Worm (Caenorhabditis elegans) whole organism, L4/young adult: ENCODE results near the gene F53A2.3.
"Not testable (repeated sequence)": the region's sequence is repeated elsewhere in the genome, so short reads cannot be mapped to it uniquely, and the experiment has no call there.

ENCODE experiments used
- W03F9.2 ChIP-seq: fragments of 150-350 bp; optimal IDR thresholded peaks from 2 replicates; lab custom pipeline; 2014; ENCODE audit warnings: missing biosample characterization, missing genetic modification characterization
- dao-5 ChIP-seq: sonication (generic microtip); optimal IDR thresholded peaks from 2 replicates; lab custom pipeline; 2016; ENCODE audit warnings: missing genotype, missing genetic modification characterization, moderate library complexity, missing compliant biosample characterization
- him-1 ChIP-seq: sonication (generic microtip); optimal IDR thresholded peaks from 2 replicates; lab custom pipeline; 2016; ENCODE audit warnings: missing genotype, missing genetic modification reagents, missing genetic modification characterization, missing compliant biosample characterization

Gene F53A2.3

DNA sequence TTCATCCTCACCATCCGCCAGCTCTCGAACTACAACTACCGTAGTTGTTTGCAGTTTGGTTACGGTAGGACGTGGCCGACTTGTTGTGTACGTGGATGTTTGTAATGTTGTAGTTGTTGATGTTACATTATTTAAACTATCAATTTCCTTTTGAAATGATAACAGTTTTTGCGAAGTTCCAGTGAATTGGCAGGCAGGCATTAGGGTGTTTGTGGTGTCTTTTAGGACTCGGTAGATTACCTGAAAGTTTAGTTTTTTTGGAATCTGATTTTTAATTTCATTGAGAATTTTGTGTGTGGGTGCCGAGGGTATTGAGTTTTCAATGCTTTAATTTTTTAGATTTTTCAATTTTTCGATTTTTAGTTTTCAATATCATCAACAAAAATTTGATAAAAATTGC is 17.0 kb downstream of the F53A2.3 start, which contains the start of gene F53A2.11:
Gene F53A2.11 (minus strand): TSS at position 101 of the 400 bp plus-strand sequence.
- TF ChIP-seq him-1 (tag; lab: Kevin White, UChicago) (no peak), W03F9.2 (tag; lab: Kevin White, UChicago) (no peak), dao-5 (no peak)

DNA sequence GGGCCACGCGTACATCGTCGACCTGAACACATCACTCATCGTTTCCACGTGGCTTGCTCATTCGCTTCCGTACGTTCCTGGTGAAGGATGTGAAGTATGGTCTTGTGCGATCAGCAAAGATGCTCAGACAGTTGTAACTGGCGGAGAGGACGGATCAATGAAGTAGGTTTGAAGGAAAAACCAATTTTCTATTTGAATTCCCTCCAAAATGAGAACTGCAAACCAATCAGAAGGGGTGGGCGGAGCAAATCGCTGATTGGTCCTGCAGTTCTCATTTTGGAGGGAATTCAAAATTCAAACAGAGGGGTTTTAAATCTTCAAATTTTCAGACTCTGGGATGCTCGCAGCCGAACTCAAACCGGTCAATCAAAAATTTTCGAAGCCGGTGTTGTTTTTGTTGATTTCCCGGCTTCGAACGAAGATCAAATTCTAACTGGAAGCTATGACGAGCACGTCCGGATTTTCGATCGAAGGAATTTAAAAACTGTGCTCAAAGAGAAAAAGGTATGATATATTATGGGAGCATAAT is 22.1 kb downstream of the F53A2.3 start:
- no peak for TF ChIP-seq him-1 (tag; lab: Kevin White, UChicago)
- TF ChIP-seq dao-5: no peak
- no peak for TF ChIP-seq W03F9.2 (tag; lab: Kevin White, UChicago)

- no peak for TF ChIP-seq dao-5
- no peak for TF ChIP-seq him-1 (tag; lab: Kevin White, UChicago)
- TF ChIP-seq W03F9.2 (tag; lab: Kevin White, UChicago): no peak
These were observed 22.6 kb downstream of the F53A2.3 start for ce11 chrIII:13316935-13317334.

DNA sequence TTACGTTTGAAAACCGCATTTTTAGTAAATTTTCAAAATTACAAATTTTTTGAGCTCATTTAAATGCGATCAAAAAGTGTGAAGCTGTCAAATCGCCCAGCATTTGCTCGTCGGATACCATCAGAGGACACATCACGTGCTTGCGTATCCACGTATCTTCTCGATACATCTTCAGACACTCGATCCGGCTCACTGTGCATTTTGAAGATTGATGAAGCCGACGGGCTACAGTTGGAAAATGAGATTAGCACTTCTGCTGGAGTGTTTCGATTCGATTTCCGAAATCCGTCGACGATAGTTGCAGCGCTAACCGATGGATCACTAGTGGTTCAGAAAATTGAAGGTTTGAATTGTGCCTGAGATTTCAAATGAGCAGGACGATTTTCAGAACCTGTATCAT is 24.5 kb downstream of the F53A2.3 start, which contains the start of gene dph-7:
Gene dph-7 (plus strand): TSS at position 53 of the 400 bp plus-strand sequence.
- no peak for TF ChIP-seq W03F9.2 (tag; lab: Kevin White, UChicago)
- TF ChIP-seq him-1 (tag; lab: Kevin White, UChicago): no peak
- TF ChIP-seq dao-5: no peak

DNA sequence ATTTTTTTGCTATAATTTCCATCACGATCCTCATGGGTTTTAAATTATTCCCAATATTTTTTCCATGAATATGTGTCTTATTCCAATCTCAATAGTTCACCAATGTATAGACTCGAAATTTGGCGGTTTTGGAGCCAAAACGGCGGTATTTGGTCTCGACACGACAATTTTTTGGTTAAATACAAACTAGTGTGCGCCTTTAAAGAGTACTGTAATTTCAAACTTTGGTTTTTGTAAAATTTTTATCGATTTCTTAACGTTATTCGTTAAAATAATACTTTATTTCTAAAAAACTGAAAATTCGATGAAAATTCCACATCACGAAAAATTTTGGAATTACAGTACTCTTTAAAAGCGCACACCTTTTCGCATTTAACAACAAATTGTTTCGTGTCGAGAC is 24.9 kb downstream of the F53A2.3 start:
- TF ChIP-seq W03F9.2 (tag; lab: Kevin White, UChicago): no peak

- TF ChIP-seq dao-5 (no peak), him-1 (tag; lab: Kevin White, UChicago) (no peak), W03F9.2 (tag; lab: Kevin White, UChicago) (no peak)
These were observed 25.8 kb downstream of the F53A2.3 start, which contains the start of gene Y43F4B.10 for ce11 chrIII:13313788-13314187. Gene Y43F4B.10 (plus strand): TSS chrIII:13314068.

DNA sequence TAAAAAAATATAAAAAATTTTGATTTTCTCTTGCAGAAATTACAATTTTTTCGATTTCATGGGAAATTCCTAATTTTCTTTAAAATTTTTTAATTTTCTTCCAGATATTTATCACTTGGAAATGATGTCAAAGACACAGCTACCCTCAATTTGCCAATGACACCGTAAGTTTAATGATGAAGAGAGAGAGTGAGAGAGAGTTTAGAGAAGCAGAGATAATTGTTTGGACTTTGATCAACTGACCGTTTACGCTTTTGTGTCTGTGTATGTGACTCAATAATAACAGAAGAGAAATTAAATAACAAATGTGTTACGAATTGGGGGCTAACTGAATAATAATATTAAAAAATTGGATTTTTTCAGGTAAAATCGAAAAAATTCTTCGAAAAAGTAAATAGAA is 29.0 kb downstream of the F53A2.3 start:
- no peak for TF ChIP-seq him-1 (tag; lab: Kevin White, UChicago)
- no peak for TF ChIP-seq W03F9.2 (tag; lab: Kevin White, UChicago)
- no peak for TF ChIP-seq dao-5

ce11 chrIII:13307107-13307506 is 32.5 kb downstream of the F53A2.3 start, which contains the start of the genes klp-19 and slc-36.1:
Gene klp-19 (minus strand): TSS chrIII:13307259.
Gene slc-36.1 (plus strand): TSS chrIII:13307502.
- no peak for TF ChIP-seq him-1 (tag; lab: Kevin White, UChicago)
- TF ChIP-seq W03F9.2 (tag; lab: Kevin White, UChicago): peak; percentile 52

- no peak for TF ChIP-seq W03F9.2 (tag; lab: Kevin White, UChicago)
- no peak for TF ChIP-seq dao-5
- no peak for TF ChIP-seq him-1 (tag; lab: Kevin White, UChicago)
These were observed 34.0 kb downstream of the F53A2.3 start for ce11 chrIII:13305537-13305936.

- no peak for TF ChIP-seq him-1 (tag; lab: Kevin White, UChicago)
- TF ChIP-seq W03F9.2 (tag; lab: Kevin White, UChicago): no peak
- TF ChIP-seq dao-5: no peak
These were observed 37.0 kb downstream of the F53A2.3 start for ce11 chrIII:13302578-13302977.

DNA sequence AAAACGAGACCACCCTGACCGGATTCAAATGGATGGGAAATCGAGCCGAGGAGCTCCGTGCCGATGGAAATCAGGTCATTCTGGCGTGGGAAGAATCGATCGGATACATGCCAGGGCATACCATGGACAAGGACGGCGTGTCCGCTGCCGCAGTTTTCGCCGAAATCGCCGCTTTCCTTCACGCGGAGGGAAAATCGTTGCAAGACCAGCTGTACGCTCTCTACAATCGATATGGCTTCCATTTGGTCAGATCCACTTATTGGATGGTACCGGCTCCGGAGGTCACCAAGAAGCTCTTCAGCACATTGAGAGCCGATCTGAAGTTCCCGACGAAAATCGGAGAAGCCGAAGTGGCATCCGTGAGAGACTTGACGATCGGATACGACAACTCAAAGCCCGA is 37.6 kb downstream of the F53A2.3 start:
- TF ChIP-seq W03F9.2 (tag; lab: Kevin White, UChicago): no peak
- TF ChIP-seq dao-5: no peak
- TF ChIP-seq him-1 (tag; lab: Kevin White, UChicago): no peak

ce11 chrIII:13298722-13299431 is 40.7 kb downstream of the F53A2.3 start, which contains the start of gene pgm-2:
Gene pgm-2 (plus strand): TSS chrIII:13299378.
- TF ChIP-seq dao-5 (no peak), him-1 (tag; lab: Kevin White, UChicago) (no peak), W03F9.2 (tag; lab: Kevin White, UChicago) (no peak)

- TF ChIP-seq W03F9.2 (tag; lab: Kevin White, UChicago): peak; percentile 43
These were observed 43.2 kb downstream of the F53A2.3 start, which contains the start of gene npp-18 for ce11 chrIII:13296289-13296874. Gene npp-18 (plus strand): TSS chrIII:13296853.

ce11 chrIII:13292971-13293514 is 46.5 kb downstream of the F53A2.3 start, which contains the start of gene set-25:
Gene set-25 (minus strand): TSS chrIII:13293090.
- not testable (repeated sequence) for TF ChIP-seq W03F9.2 (tag; lab: Kevin White, UChicago); dao-5; him-1 (tag; lab: Kevin White, UChicago)
